Worm (Caenorhabditis elegans): ENCODE measurements around the gene C17B7.5.

ce11 chrV:3361633-3362032 lies 28.2 kb downstream of the C17B7.5 start:
- TF ChIP-seq pqm-1 (tag; optimal IDR thresholded peaks at IDR 0.05) (no peak), F49E8.2 (tag; optimal IDR thresholded peaks at IDR 0.05; ENCODE audit: borderline replicate concordance) (no peak), nhr-25 (tag; optimal IDR thresholded peaks at IDR 0.05; ENCODE audit: borderline replicate concordance, insufficient read depth) (no peak), unc-62 (GFP tag; optimal IDR thresholded peaks at IDR 0.05 in 1 of 2) (peak in 1 of 2 experiments; percentile 97), unc-62 (tag; optimal IDR thresholded peaks at IDR 0.05) (no peak), dmd-9 (GFP tag; IDR thresholded peaks at IDR 0.05) (no peak), ZK546.5 (tag; optimal IDR thresholded peaks at IDR 0.05) (no peak), lin-39 (tag; optimal IDR thresholded peaks at IDR 0.05) (no peak), skn-1 (tag; optimal IDR thresholded peaks at IDR 0.05) (no peak), mdl-1 (tag; optimal IDR thresholded peaks at IDR 0.05) (no peak), Y75B8A.6 (GFP tag; IDR thresholded peaks at IDR 0.05) (no peak), lin-13 (GFP tag; optimal IDR thresholded peaks at IDR 0.05) (no peak), zag-1 (tag; optimal IDR thresholded peaks at IDR 0.05) (no peak)
